Fruit fly (Drosophila melanogaster) ovary, adult (tissue): ENCODE results near the gene Phf5a.

Experiments
- CG17801 ChIP-seq: fragments of 200-800 bp; optimal IDR thresholded peaks from 2 replicates; lab custom pipeline; 2019; ENCODE audit warnings: missing biosample characterization, mild to moderate bottlenecking, missing genetic modification characterization, moderate library complexity; ENCODE audit not compliant: partially characterized antibody

Gene Phf5a

DNA sequence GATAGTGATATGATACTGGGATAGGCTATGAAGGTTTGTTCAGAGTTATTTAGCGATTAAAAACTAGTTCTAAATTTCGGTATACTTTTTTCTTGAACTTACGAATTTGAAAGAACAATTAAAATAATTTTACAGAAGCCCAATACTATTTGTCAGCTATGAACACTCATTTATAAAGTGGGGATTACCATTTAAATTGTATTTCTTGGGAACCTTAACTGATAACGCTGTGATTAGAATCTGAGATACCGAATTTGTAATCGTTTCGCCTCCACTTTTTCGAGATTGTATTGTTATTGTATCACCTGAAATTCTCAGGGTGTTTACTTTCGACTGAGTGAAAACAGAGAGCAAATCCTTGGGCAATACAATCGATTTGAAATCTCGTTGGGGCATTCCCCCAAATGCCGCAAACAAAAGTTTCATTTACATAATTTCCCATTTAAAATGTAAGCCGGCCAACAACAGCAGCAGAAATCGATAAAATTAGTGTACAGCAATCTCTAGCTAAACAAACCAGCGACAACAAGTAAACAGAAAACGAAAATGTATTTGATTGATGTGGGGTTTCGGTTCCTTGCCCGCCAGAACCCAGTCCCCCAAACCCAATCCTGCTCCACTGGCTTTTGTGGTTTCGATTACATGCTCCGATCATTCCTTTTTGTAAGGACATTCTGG is 10.1 kb upstream of the Phf5a start:
- TF ChIP-seq CG17801 (GFP tag; lab: Kevin White, UChicago): no peak

DNA sequence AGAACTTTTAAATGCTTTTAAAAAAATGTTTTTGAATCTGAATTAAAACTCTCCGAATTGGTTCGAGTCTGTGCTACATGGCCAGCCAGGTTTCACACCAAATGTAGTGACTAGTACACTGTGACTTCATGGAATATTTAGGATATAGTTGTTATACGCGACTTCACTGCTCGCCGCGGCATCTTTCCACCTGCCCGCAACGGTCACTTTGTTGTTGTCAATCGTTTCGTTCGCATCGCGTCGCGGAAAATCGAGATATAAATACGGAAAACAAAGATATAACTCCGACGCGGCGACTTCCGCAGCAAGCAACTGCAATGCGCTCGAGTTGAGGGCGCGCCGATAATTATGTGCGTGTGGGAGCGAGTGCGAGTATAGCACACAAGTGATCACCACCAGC is 7.8 kb upstream of the Phf5a start, which contains the start of gene CG31637:
CG31637 (plus strand) TSS at position 200 of the 400 bp plus-strand sequence.
- peak; percentile 65 for TF ChIP-seq CG17801 (GFP tag; lab: Kevin White, UChicago)

DNA sequence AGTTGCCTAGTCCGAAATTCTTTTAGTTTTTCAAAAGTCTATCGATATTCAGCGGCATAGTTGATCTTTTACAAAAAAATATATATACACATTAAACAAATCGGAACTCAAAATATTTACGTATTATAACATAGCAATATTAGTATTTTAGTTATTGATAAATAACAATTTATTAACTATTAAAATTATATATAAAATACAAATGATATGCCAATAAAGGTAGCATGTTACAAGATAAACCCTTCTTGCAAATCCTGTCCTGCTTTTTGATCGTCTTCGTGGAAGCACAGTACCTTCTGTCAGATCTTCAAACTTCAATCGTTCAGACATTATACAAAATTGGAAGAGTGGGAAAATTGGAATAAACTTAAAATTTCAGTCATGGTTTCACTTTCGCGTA is 6.1 kb upstream of the Phf5a start, which contains the start of gene CG9550:
CG9550 (plus strand) TSS at position 301 of the 400 bp plus-strand sequence.
- no peak for TF ChIP-seq CG17801 (GFP tag; lab: Kevin White, UChicago)

DNA sequence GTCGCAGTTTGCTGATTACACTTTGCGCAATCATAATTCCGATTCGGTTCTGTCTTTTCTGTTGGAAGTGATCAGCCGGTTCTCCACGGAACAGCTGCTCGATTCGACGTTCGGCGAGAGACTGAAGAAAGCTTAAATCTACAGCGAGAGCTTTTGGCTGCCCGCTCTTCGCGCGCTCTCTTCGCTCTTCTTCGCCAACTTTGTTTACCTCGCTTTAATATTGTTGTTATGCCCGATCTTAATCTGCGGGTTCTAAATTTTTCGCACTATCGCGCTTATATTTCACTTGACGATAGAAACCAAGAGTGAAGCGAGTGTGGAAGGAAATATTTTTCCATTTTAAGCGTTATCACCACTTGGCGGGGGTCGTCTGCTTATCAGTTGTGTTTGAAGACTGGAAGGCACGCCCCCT is 3.8 kb upstream of the Phf5a start, which contains the start of gene CG9547:
CG9547 (minus strand) TSS at position 128 of the 412 bp plus-strand sequence.
- TF ChIP-seq CG17801 (GFP tag; lab: Kevin White, UChicago): peak; percentile 76

DNA sequence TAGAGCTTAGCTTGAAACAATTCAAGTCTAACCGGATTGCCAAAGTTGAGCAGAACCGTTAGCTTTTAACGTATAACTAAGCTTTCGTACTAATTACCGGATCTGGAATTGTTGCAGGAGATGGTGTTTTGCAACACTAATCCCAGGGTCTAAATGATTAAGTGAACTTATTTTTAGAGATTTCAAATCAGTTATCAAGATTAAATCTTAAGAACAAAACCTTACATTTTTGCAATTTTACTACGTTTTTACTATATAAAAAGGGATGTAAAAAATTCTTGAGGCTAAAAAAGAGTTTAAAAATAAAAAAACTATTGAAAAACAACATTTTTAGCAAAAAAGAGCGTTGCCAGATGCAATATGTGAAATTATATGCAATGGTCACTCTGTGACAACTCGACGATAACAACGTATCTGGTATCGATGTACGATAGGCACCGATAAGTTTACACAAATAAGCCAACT is 1.9 kb downstream of the Phf5a start, which contains the start of the genes KFase and epsilonCOP:
KFase (minus strand) TSS at position 81 of the 465 bp plus-strand sequence.
epsilonCOP (plus strand) TSS at position 415 of the 465 bp plus-strand sequence.
- peak; percentile 54 for TF ChIP-seq CG17801 (GFP tag; lab: Kevin White, UChicago)

DNA sequence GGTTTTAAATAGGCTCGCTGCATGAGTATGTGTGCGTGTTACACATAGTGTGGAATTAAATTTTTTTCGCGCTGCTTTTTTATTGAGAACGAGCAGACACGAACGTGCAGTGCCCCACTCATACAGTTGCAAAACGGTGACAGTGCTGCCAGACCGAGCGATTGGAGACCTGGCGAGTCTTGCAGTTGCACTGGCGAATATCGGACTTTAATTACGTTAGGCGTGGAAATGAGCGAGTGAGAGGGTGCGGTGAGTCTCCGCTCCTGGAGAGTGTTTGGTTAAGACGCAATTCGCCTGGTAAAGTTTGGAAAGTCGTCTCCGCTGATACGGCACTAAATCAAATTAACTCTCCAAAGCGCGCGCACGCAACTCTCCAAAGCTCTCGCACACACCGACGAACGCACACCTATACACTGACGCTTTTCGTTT is 9.3 kb downstream of the Phf5a start:
- peak; percentile 25 for TF ChIP-seq CG17801 (GFP tag; lab: Kevin White, UChicago)

DNA sequence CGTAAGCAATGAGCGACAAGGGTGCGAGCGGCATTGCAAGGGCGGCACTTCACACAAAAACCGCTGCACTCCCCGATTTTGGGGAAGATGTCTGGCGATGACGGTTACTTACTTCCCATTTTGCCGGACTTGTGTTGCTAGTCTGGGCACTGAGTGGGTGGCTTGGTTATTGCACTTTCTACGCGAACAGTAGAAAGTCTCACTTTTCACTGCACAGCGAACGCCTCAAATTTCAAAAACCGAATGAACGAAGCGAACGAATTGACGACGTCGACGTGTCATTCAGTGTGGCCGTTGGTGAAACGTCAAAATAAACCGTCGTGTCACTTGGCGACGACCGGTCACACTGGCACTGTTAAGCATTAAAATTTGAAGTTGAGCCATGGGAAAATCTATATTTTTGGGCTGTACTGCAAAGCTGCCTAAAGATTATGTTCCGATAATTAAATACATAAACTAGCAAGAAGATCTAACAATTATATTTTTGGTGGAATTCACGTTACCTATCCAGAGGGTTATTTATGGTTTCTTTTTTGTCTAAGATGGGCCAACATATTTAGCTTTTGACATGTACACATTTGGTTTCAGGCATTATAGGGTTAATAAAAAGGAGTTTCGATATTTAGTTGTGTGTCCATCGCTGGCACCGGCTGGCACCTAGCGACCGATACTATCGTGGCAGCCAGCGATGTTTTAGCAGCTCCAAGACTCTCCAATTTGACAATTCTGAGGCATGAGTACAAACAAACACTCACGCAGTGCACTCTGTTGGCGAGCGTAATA is 10.2 kb downstream of the Phf5a start, which contains the start of the genes Sec61alpha and Daxx:
Sec61alpha (minus strand) TSS at position 364 of the 783 bp plus-strand sequence.
Daxx (plus strand) TSS at position 718 of the 783 bp plus-strand sequence.
- peak; percentile 67 for TF ChIP-seq CG17801 (GFP tag; lab: Kevin White, UChicago)

DNA sequence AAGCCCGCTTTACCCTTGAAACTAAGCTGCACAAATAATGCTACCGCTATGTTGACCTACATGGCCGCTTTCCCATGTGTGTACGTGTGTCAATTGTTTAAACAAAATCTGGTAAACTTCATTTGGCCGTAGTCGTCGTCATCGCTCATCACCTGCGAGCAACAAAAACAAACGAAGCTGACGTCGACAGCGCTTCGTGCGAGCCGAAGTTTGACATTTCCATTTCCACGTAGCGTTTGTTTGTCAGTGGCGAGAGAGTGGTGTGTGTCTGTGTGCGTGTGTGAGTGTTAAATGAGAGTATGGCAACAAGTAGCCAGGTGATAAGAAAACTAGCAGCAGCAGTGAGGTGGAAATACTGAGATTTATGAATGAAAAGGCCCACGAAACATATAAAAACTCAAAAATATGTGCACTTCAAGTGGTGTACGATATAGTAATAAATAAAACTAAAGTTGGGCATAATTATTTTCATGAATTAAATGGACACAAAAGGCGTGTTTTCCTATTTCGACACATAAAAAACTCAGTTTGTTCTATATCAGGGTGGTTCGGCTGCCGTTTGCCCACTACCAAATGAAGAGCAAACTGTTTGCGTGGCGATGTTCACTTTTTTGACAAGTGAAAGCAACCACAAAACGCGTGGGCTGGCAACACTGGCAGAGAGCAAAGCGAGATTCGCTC is 11.3 kb downstream of the Phf5a start:
- peak; percentile 69 for TF ChIP-seq CG17801 (GFP tag; lab: Kevin White, UChicago)

DNA sequence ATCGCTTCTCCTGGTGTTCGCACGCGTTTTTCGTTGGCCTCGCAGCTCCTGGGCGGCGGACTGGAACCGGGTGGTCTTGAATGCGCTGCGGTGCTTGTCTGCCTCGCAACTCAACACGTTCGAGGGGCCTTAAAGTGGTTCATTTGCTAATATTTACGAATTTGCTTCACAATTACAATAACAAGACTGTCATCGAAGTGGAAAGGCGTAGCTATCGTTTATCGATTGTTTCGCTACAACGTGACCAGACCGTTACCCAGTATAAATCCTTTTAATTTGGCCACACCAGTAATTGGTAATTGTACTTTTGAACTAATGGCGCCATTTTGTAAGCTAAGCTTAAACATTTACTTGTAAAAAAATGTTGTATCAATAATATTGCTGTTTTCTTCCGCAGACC is 13.9 kb downstream of the Phf5a start, which contains the start of gene CG9536:
CG9536 (minus strand) TSS at position 223 of the 400 bp plus-strand sequence.
- TF ChIP-seq CG17801 (GFP tag; lab: Kevin White, UChicago): peak; percentile 58

DNA sequence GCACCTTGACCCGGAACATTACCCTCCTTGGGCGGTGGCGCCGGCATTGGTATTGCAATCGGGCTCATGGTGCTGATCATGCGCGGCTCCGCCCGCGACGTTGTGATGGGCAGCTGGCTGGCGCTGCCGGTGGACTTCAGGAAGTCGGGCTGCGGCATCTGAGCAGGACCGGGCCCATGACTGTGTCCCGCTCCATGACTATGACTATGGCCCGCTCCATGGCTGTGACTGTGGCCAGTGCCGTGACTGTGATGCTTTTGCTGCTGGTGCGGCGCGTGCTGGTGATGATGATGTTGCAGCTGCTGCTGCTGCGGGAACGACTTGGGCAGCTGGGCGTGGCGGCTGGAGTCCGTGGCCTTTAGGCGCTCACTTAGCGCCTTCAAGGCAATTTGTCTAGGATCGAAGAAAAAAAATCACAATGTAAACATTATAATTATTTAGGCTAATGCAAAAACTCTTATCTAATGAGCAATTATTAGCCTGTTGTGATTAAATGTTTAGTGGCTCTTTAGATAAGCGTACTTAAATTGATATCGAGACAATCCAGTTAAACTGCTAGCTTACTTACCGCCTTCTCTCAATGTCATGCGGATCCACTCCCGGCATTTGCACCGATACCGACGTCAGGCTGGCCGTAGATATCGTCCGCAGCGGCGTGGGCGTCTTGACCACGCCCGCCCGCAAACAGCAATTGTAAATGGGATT is 15.6 kb downstream of the Phf5a start:
- no peak for TF ChIP-seq CG17801 (GFP tag; lab: Kevin White, UChicago)

DNA sequence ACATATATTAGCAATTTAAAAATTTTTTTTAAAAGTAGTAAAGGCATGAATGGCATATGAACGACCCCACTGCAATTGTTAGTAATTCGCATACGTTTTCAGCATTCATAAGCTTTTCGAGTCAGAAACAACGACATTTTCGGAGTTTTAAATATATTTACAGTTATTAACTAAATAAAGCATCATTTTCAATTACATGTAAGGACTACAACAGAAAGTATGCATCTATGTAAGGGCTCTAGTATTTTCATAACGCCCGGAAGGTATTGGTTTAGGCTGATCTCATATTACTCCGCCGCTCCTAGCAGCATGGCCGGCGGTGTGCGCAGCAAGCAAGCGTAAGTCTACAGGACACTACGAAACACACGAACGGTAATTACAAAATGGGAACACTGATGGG is 16.3 kb downstream of the Phf5a start:
- no peak for TF ChIP-seq CG17801 (GFP tag; lab: Kevin White, UChicago)

DNA sequence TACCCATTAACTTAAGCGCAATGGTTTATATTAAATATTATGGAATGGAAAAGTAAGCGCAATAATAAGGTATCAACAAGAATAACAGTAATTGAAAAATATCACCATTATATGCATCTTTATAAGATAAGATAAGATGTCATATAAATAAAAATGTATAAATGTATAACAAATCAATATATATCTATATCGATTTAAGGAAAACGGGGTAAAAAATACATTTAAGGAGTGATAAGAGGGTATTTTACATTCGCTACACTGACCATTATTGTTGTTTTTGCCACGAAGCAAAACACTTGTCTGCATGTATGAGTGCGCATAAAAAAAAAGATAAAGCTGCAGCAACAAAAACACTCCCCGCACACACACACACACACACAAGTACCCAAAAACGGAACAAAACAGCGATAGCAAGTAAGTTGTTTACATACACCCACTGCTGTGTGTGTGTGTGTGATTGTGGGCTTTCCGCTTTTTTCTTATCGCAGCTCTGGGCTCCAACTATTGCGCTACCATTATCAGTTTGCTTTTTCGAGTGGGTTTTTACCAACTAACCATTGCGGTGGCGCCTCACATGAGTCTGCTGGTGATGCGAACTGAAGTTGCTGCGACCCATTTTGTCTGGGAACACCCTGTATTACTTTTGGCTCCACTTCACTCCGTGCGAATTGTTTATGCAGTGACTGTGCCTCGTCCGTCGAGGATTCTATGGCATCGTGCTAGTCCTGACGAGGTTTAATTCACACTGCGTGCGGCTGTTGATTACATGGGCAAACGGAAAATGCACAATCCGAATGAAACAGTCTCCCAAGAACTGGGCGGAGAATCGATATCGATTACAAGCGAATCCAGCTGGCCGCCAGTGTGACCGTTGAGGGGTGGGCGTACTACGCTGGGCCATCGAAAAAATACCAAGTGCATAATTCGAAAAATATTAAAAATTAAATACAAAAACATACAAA is 17.3 kb downstream of the Phf5a start, which contains the start of gene mmy:
mmy (minus strand) TSS at position 829 of the 962 bp plus-strand sequence.
- peak; percentile 53 for TF ChIP-seq CG17801 (GFP tag; lab: Kevin White, UChicago)
